Worm (Caenorhabditis elegans) whole organism, L4/young adult: Measurements from ENCODE around the gene eyg-1.

ENCODE experiments used
- dao-5 ChIP-seq: sonication (generic microtip); optimal IDR thresholded peaks from 2 replicates; lab custom pipeline; 2016; ENCODE audit warnings: missing genotype, missing genetic modification characterization, moderate library complexity, missing compliant biosample characterization
- him-1 ChIP-seq: sonication (generic microtip); optimal IDR thresholded peaks from 2 replicates; lab custom pipeline; 2016; ENCODE audit warnings: missing genotype, missing genetic modification reagents, missing genetic modification characterization, missing compliant biosample characterization

- TF ChIP-seq him-1 (tag; lab: Kevin White, UChicago) (no peak), dao-5 (no peak)
Observed at ce11 chrII:9803320-9803719, 24.4 kb downstream of the eyg-1 start, which contains the start of gene cyp-13A7.
